Worm (Caenorhabditis elegans) whole organism, young adult: ENCODE data around the gene xbp-1.
A peak's percentile ranks its signal among the peaks of the same experiment; 100 is the strongest.

Experiments
- B0035.1 ChIP-seq: sonication (generic microtip); optimal IDR thresholded peaks from 2 replicates; lab custom pipeline; 2016; ENCODE audit warnings: missing genetic modification characterization, mild to moderate bottlenecking, missing compliant biosample characterization, missing genotype, missing genetic modification reagents
- B0261.1 ChIP-seq: sonication (generic microtip); optimal IDR thresholded peaks from 2 replicates; lab custom pipeline; 2016; ENCODE audit warnings: mild to moderate bottlenecking, missing genetic modification characterization, moderate library complexity, missing compliant biosample characterization
- B0336.3 ChIP-seq: fragments of 200-800 bp; sonication (Bioruptor generic); IDR thresholded peaks from 2 replicates; pipeline ENCODE4 v1.3.6; 2022; ENCODE audit warnings: missing genetic modification characterization, missing compliant biosample characterization
- F10E7.11 ChIP-seq: sonication (generic microtip); optimal IDR thresholded peaks from 2 replicates; lab custom pipeline; 2017; ENCODE audit warnings: mild to moderate bottlenecking, missing genetic modification characterization, moderate library complexity, missing compliant biosample characterization
- F37B4.10 ChIP-seq: fragments of 200-800 bp; sonication (Bioruptor generic); IDR thresholded peaks from 2 replicates; pipeline ENCODE4 v1.3.6; 2022; ENCODE audit warnings: missing genetic modification characterization, missing compliant biosample characterization
- F39B2.1 ChIP-seq: fragments of 200-800 bp; sonication (Bioruptor generic); IDR thresholded peaks from 2 replicates; pipeline ENCODE4 v1.3.6; 2022; ENCODE audit warnings: missing genetic modification reagents, missing genetic modification characterization, missing compliant biosample characterization
- F49E8.2 ChIP-seq: sonication (generic microtip); optimal IDR thresholded peaks from 3 replicates; lab custom pipeline; 2017; ENCODE audit warnings: missing genetic modification characterization, mild to moderate bottlenecking, missing compliant biosample characterization, antibody characterized with exemption, moderate library complexity; ENCODE audit not compliant: insufficient read depth
- F52B5.7 ChIP-seq: sonication (generic microtip); optimal IDR thresholded peaks from 2 replicates; lab custom pipeline; 2016; ENCODE audit warnings: mild to moderate bottlenecking, missing genetic modification characterization, missing compliant biosample characterization
- aptf-3 ChIP-seq: fragments of 200-800 bp; sonication (Bioruptor generic); IDR thresholded peaks from 2 replicates; pipeline ENCODE4 v1.3.6; 2022; ENCODE audit warnings: missing genetic modification characterization, missing compliant biosample characterization
- atf-7 ChIP-seq: sonication (generic microtip); optimal IDR thresholded peaks from 2 replicates; lab custom pipeline; 2017; ENCODE audit warnings: mild to moderate bottlenecking, missing genetic modification characterization, missing compliant biosample characterization
- athp-1 ChIP-seq: sonication (generic microtip); optimal IDR thresholded peaks from 2 replicates; lab custom pipeline; 2017; ENCODE audit warnings: mild to moderate bottlenecking, missing genetic modification characterization, missing compliant biosample characterization
- bed-1 ChIP-seq: fragments of 200-800 bp; sonication (Bioruptor generic); IDR thresholded peaks from 2 replicates; pipeline ENCODE4 v1.3.6; 2022; ENCODE audit warnings: missing genetic modification reagents, missing genetic modification characterization, missing compliant biosample characterization
- cebp-1 ChIP-seq, 2 experiments: fragments of 200-800 bp in 1 of 2; sonication (Bioruptor generic) in 1 of 2; sonication (generic microtip) in 1 of 2; IDR thresholded peaks in 1 of 2; optimal IDR thresholded peaks in 1 of 2; 2 replicates each; pipeline versions ENCODE4 v1.3.6 to Lab custom; 2017 to 2022; ENCODE audit warnings: missing compliant biosample characterization in 2 of 2, missing genetic modification characterization in 2 of 2, mild to moderate bottlenecking in 1 of 2, missing genetic modification reagents in 1 of 2, moderate library complexity in 1 of 2
- ceh-27 ChIP-seq: fragments of 200-800 bp; sonication (Bioruptor generic); optimal IDR thresholded peaks from 2 replicates; lab custom pipeline; 2018; ENCODE audit warnings: mild to moderate bottlenecking, missing genetic modification characterization, moderate library complexity, missing compliant biosample characterization
- ceh-58 ChIP-seq: fragments of 200-800 bp; sonication (Bioruptor generic); IDR thresholded peaks from 2 replicates; pipeline ENCODE4 v1.3.6; 2022; ENCODE audit warnings: missing genetic modification characterization, missing compliant biosample characterization
- chd-7 ChIP-seq: sonication (generic microtip); optimal IDR thresholded peaks from 2 replicates; lab custom pipeline; 2016; ENCODE audit warnings: mild to moderate bottlenecking, missing genetic modification characterization, moderate library complexity, missing compliant biosample characterization
- egrh-3 ChIP-seq: fragments of 200-800 bp; sonication (Bioruptor generic); IDR thresholded peaks from 2 replicates; pipeline ENCODE4 v1.3.6; 2022; ENCODE audit warnings: missing genetic modification reagents, missing genetic modification characterization, missing compliant biosample characterization
- ekl-4 ChIP-seq: fragments of 200-800 bp; sonication (Bioruptor generic); IDR thresholded peaks from 2 replicates; pipeline ENCODE4 v1.3.6; 2022; ENCODE audit warnings: missing genetic modification reagents, missing genetic modification characterization, missing compliant biosample characterization
- ets-4 ChIP-seq: fragments of 200-800 bp; sonication (Bioruptor generic); optimal IDR thresholded peaks from 2 replicates; lab custom pipeline; 2018; ENCODE audit warnings: mild to moderate bottlenecking, missing genetic modification characterization, missing compliant biosample characterization
- hlh-26 ChIP-seq: fragments of 200-800 bp; sonication (Bioruptor generic); conservative IDR thresholded peaks from 2 replicates; pipeline ENCODE4 v1.3.6; 2022; ENCODE audit warnings: missing genetic modification reagents, missing genetic modification characterization, missing compliant biosample characterization
- hmg-1.2 ChIP-seq: fragments of 200-800 bp; sonication (Bioruptor generic); IDR thresholded peaks from 2 replicates; pipeline ENCODE4 v1.3.6; 2022; ENCODE audit warnings: missing genetic modification reagents, missing genetic modification characterization, missing compliant biosample characterization
- lag-1 ChIP-seq: fragments of 200-800 bp; sonication (Bioruptor generic); IDR thresholded peaks from 2 replicates; pipeline ENCODE4 v1.3.6; 2022; ENCODE audit warnings: missing genetic modification reagents, missing genetic modification characterization, missing compliant biosample characterization
- let-607 ChIP-seq, 2 experiments: fragments of 200-800 bp in 1 of 2; sonication (Bioruptor generic) in 1 of 2; sonication (generic microtip) in 1 of 2; optimal IDR thresholded peaks; 2 replicates each; lab custom pipeline; 2016 to 2018; ENCODE audit warnings: mild to moderate bottlenecking in 2 of 2, missing compliant biosample characterization in 2 of 2, missing genetic modification characterization in 2 of 2, moderate library complexity in 2 of 2, missing genotype in 1 of 2
- lin-35 ChIP-seq, 3 experiments: fragments of 150-350 bp in 2 of 3; sonication (generic microtip) in 1 of 3; optimal IDR thresholded peaks; 2 replicates each; lab custom pipeline; 2014 to 2018; ENCODE audit warnings: missing biosample characterization in 3 of 3, missing genetic modification characterization in 3 of 3, missing genetic modification reagents in 3 of 3
- lin-40 ChIP-seq: sonication (generic microtip); optimal IDR thresholded peaks from 2 replicates; lab custom pipeline; 2016; ENCODE audit warnings: missing genetic modification characterization, mild to moderate bottlenecking, missing compliant biosample characterization, missing genotype, missing genetic modification reagents
- lsl-1 ChIP-seq: fragments of 200-800 bp; sonication (Bioruptor generic); optimal IDR thresholded peaks from 2 replicates; lab custom pipeline; 2018; ENCODE audit warnings: mild to moderate bottlenecking, missing genetic modification characterization, moderate library complexity, missing compliant biosample characterization
- lsy-27 ChIP-seq: sonication (generic microtip); optimal IDR thresholded peaks from 2 replicates; lab custom pipeline; 2017; ENCODE audit warnings: missing genetic modification characterization, mild to moderate bottlenecking, missing compliant biosample characterization, antibody characterized with exemption, missing genotype, borderline replicate concordance; ENCODE audit not compliant: insufficient read depth
- madf-10 ChIP-seq: sonication (generic microtip); optimal IDR thresholded peaks from 2 replicates; lab custom pipeline; 2016; ENCODE audit warnings: mild to moderate bottlenecking, missing genetic modification characterization, missing compliant biosample characterization
- madf-3 ChIP-seq: fragments of 200-800 bp; sonication (Bioruptor generic); IDR thresholded peaks from 2 replicates; pipeline ENCODE4 v1.3.6; 2022; ENCODE audit warnings: missing genetic modification reagents, missing genetic modification characterization, missing compliant biosample characterization
- madf-8 ChIP-seq: fragments of 200-800 bp; sonication (Bioruptor generic); conservative IDR thresholded peaks from 2 replicates; pipeline ENCODE4 v1.3.6; 2022; ENCODE audit warnings: missing genetic modification reagents, missing genetic modification characterization, missing compliant biosample characterization
- mes-4 ChIP-seq: sonication (generic microtip); optimal IDR thresholded peaks from 2 replicates; lab custom pipeline; 2016; ENCODE audit warnings: missing genotype, missing genetic modification characterization, missing compliant biosample characterization
- nfyb-1 ChIP-seq: fragments of 200-800 bp; sonication (Bioruptor generic); IDR thresholded peaks from 2 replicates; pipeline ENCODE4 v1.3.6; 2022; ENCODE audit warnings: missing genetic modification reagents, missing genetic modification characterization, missing compliant biosample characterization
- pbrm-1 ChIP-seq: fragments of 200-800 bp; sonication (Bioruptor generic); IDR thresholded peaks from 2 replicates; pipeline ENCODE4 v1.3.6; 2022; ENCODE audit warnings: missing genetic modification reagents, missing genetic modification characterization, missing compliant biosample characterization
- repo-1 ChIP-seq: sonication (generic microtip); optimal IDR thresholded peaks from 2 replicates; lab custom pipeline; 2017; ENCODE audit warnings: mild to moderate bottlenecking, missing genetic modification characterization, missing compliant biosample characterization
- sptf-2 ChIP-seq: fragments of 200-800 bp; sonication (Bioruptor generic); optimal IDR thresholded peaks from 2 replicates; lab custom pipeline; 2018; ENCODE audit warnings: mild to moderate bottlenecking, missing genetic modification characterization, missing compliant biosample characterization
- tbx-9 ChIP-seq: sonication (generic microtip); optimal IDR thresholded peaks from 2 replicates; lab custom pipeline; 2016; ENCODE audit warnings: borderline replicate concordance, missing genetic modification characterization, inconsistent platforms, missing compliant biosample characterization
- xnd-1 ChIP-seq: sonication (generic microtip); optimal IDR thresholded peaks from 2 replicates; lab custom pipeline; 2016; ENCODE audit warnings: missing genotype, missing genetic modification reagents, missing genetic modification characterization, missing compliant biosample characterization
- ztf-22 ChIP-seq: fragments of 200-800 bp; sonication (Bioruptor generic); optimal IDR thresholded peaks from 2 replicates; lab custom pipeline; 2018; ENCODE audit warnings: mild to moderate bottlenecking, missing genetic modification characterization, moderate library complexity, missing compliant biosample characterization
- ztf-28 ChIP-seq: fragments of 200-800 bp; sonication (Bioruptor generic); IDR thresholded peaks from 2 replicates; pipeline ENCODE4 v1.3.6; 2022; ENCODE audit warnings: missing genetic modification reagents, missing genetic modification characterization, missing compliant biosample characterization

Gene xbp-1

ce11 chrIII:4231372-4231771, 37.8 kb downstream of the xbp-1 start (continued):
- TF ChIP-seq athp-1 (tag; lab: Kevin White, UChicago), result no peak
- TF ChIP-seq hlh-26 (GFP tag; lab: Robert Waterston, UW), result no peak
- no peak for TF ChIP-seq F39B2.1 (GFP tag; lab: Robert Waterston, UW)
- TF ChIP-seq F49E8.2, result no peak
- no peak for TF ChIP-seq hmg-1.2 (GFP tag; lab: Robert Waterston, UW)

- no peak for TF ChIP-seq madf-3
- no peak for TF ChIP-seq ceh-27 (GFP tag; lab: Kevin White, UChicago)
- TF ChIP-seq madf-10 (tag; lab: Kevin White, UChicago), result no peak
- TF ChIP-seq ztf-22 (GFP tag; lab: Kevin White, UChicago), result no peak
- no peak for TF ChIP-seq let-607 (tag; optimal IDR thresholded peaks at IDR 0.05; lab: Kevin White, UChicago)
- TF ChIP-seq aptf-3, result no peak
- TF ChIP-seq ets-4 (GFP tag; lab: Kevin White, UChicago), result no peak
- TF ChIP-seq egrh-3 (GFP tag; lab: Robert Waterston, UW), result no peak
- no peak for TF ChIP-seq lin-35 (GFP tag; optimal IDR thresholded peaks at IDR 0.05; lab: Kevin White, UChicago)
- TF ChIP-seq ceh-58 (GFP tag; lab: Robert Waterston, UW), result no peak
- no peak for TF ChIP-seq lsy-27 (tag; lab: Kevin White, UChicago)
- no peak for TF ChIP-seq F10E7.11
Observed at ce11 chrIII:4232811-4233269, 39.2 kb downstream of the xbp-1 start, which contains the start of gene nhr-20. nhr-20 (minus strand) TSS chrIII:4233219.

ce11 chrIII:4234642-4235295, 41.2 kb downstream of the xbp-1 start:
- TF ChIP-seq sptf-2 (GFP tag; lab: Kevin White, UChicago) (no peak), nfyb-1 (GFP tag; lab: Robert Waterston, UW) (0 out of 2 replicates have a peak, but pooled peaks have one; percentile 39)

ce11 chrIII:4236178-4236577, 42.6 kb downstream of the xbp-1 start:
- TF ChIP-seq chd-7 (no peak), hmg-1.2 (GFP tag; lab: Robert Waterston, UW) (peak; percentile 25; the same call in 1 of the 2 replicates), lin-40 (tag; lab: Kevin White, UChicago) (peak; percentile 25)
- TF ChIP-seq, all 124 proteins: peak for 2

- TF ChIP-seq ztf-28 (no peak), ets-4 (GFP tag; lab: Kevin White, UChicago) (no peak), atf-7 (peak; percentile 91), xnd-1 (tag; lab: Kevin White, UChicago) (no peak), pbrm-1 (GFP tag; lab: Robert Waterston, UW) (peak; percentile 71; the same call in 1 of the 2 replicates), bed-1 (GFP tag; lab: Robert Waterston, UW) (no peak), F49E8.2 (no peak), F37B4.10 (GFP tag; lab: Robert Waterston, UW) (no peak), madf-8 (GFP tag; lab: Robert Waterston, UW) (no peak), ekl-4 (GFP tag; lab: Robert Waterston, UW) (no peak; the same call in 1 of the 2 replicates), mes-4 (tag; lab: Kevin White, UChicago) (no peak), B0261.1 (tag; lab: Kevin White, UChicago) (no peak), athp-1 (tag; lab: Kevin White, UChicago) (no peak), tbx-9 (tag; lab: Kevin White, UChicago) (no peak), lag-1 (GFP tag; lab: Robert Waterston, UW) (no peak), B0336.3 (peak; percentile 91), repo-1 (no peak), F52B5.7 (no peak), sptf-2 (GFP tag; lab: Kevin White, UChicago) (no peak), let-607 (tag; optimal IDR thresholded peaks at IDR 0.05; lab: Kevin White, UChicago) (peak; percentile 72), lsl-1 (GFP tag; lab: Kevin White, UChicago) (no peak), B0035.1 (tag; lab: Kevin White, UChicago) (peak; percentile 52), cebp-1 (GFP tag; IDR thresholded peaks at IDR 0.05; lab: Robert Waterston, UW) (peak; percentile 51; the same call in 1 of the 2 replicates), cebp-1 (tag; optimal IDR thresholded peaks at IDR 0.05; lab: Kevin White, UChicago) (peak; percentile 92)
Observed at ce11 chrIII:4237660-4238059, 44.1 kb downstream of the xbp-1 start.
